Worm (Caenorhabditis elegans): Measurements from ENCODE around the gene F58A3.4.

F58A3.4 gene

ce11 chrX:10961724-10962123 is 48.7 kb downstream of the F58A3.4 start:
- TF ChIP-seq hrde-1 (tag; optimal IDR thresholded peaks at IDR 0.05; ENCODE audit: borderline replicate concordance), result no peak
- no peak for TF ChIP-seq pha-4 (tag; optimal IDR thresholded peaks at IDR 0.05)
- TF ChIP-seq Y79H2A.3 (GFP tag; conservative IDR thresholded peaks at IDR 0.05), result no peak
- TF ChIP-seq ztf-22 (GFP tag; optimal IDR thresholded peaks at IDR 0.05), result no peak
- no peak for TF ChIP-seq zfh-2 (GFP tag; conservative IDR thresholded peaks at IDR 0.05)
- no peak for TF ChIP-seq hlh-12 (tag; optimal IDR thresholded peaks at IDR 0.05)
- TF ChIP-seq ceh-100 (GFP tag; IDR thresholded peaks at IDR 0.05), result no peak
- no peak for TF ChIP-seq lsy-27 (tag; optimal IDR thresholded peaks at IDR 0.05; ENCODE audit: borderline replicate concordance, insufficient read depth)
- TF ChIP-seq mes-4 (tag; optimal IDR thresholded peaks at IDR 0.05), result no peak
- TF ChIP-seq Y67H2A.10 (GFP tag; conservative IDR thresholded peaks at IDR 0.05), result no peak
- TF ChIP-seq Y53F4B.3 (GFP tag; IDR thresholded peaks at IDR 0.05), result no peak
- TF ChIP-seq ZK185.1 (tag; optimal IDR thresholded peaks at IDR 0.05; ENCODE audit: poor library complexity, severe bottlenecking), result no peak

Data from whole organism, young adult.